3 fruit fly cellular contexts compared by ENCODE assay signal in genomic region chr2L:1425799-1426357, dm6.
TF ChIP-seq lines count a peak whose summit lies in the region.

No protein-coding gene starts in this region.

- TF ChIP-seq CTCF in whole organism, embryonic (GFP tag; optimal IDR thresholded peaks at IDR 0.05; lab: Kevin White, UChicago): no peak

TF ChIP-seq in whole organism, adult, 20 proteins besides CTCF, POLR2A, EP300 and RAD21:
- no peak for TF ChIP-seq CG14711 (tag; optimal IDR thresholded peaks at IDR 0.05; lab: Kevin White, UChicago)
- TF ChIP-seq Crg-1 (GFP tag; optimal IDR thresholded peaks at IDR 0.05; lab: Kevin White, UChicago): no peak
- TF ChIP-seq kay (GFP tag; lab: Kevin White, UChicago; ENCODE audit: borderline replicate concordance): peak; percentile 63
- TF ChIP-seq bab1 (GFP tag; optimal IDR thresholded peaks at IDR 0.05; lab: Kevin White, UChicago): no peak
- no peak for TF ChIP-seq tj (GFP tag; optimal IDR thresholded peaks at IDR 0.05; lab: Kevin White, UChicago)
- no peak for TF ChIP-seq Clk (GFP tag; optimal IDR thresholded peaks at IDR 0.05; lab: Kevin White, UChicago)

TF ChIP-seq in whole organism, embryonic, 481 proteins besides CTCF, POLR2A, EP300 and RAD21:
- TF ChIP-seq Aef1 (GFP tag; IDR thresholded peaks at IDR 0.05; lab: Robert Waterston, UW): no peak
- peak; percentile 64 for TF ChIP-seq cad (GFP tag; optimal IDR thresholded peaks at IDR 0.05; lab: Kevin White, UChicago)
- TF ChIP-seq CG7745 (tag; optimal IDR thresholded peaks at IDR 0.05; lab: Kevin White, UChicago): peak; percentile 68
- TF ChIP-seq Med (GFP tag; lab: Kevin White, UChicago): peak; percentile 23
- no peak for TF ChIP-seq CG42726 (GFP tag; IDR thresholded peaks at IDR 0.05; lab: Robert Waterston, UW; ENCODE audit: partially characterized antibody)
- no peak for TF ChIP-seq rib (GFP tag; IDR thresholded peaks at IDR 0.05; lab: Robert Waterston, UW)
- TF ChIP-seq BtbVII (GFP tag; optimal IDR thresholded peaks at IDR 0.05; lab: Kevin White, UChicago): no peak
- TF ChIP-seq CG10431 (GFP tag; optimal IDR thresholded peaks at IDR 0.05; lab: Kevin White, UChicago): no peak
- TF ChIP-seq gsb-n (tag; optimal IDR thresholded peaks at IDR 0.05; lab: Kevin White, UChicago): peak; percentile 37
- no peak for TF ChIP-seq E2f2 (GFP tag; IDR thresholded peaks at IDR 0.05; lab: Robert Waterston, UW)
- TF ChIP-seq ro (GFP tag; IDR thresholded peaks at IDR 0.05; lab: Robert Waterston, UW): no peak
- no peak for TF ChIP-seq ranshi (GFP tag; IDR thresholded peaks at IDR 0.05; lab: Robert Waterston, UW)
- TF ChIP-seq CG15479 (GFP tag; optimal IDR thresholded peaks at IDR 0.05; lab: Kevin White, UChicago): peak; percentile 73
- TF ChIP-seq Tbp (GFP tag; optimal IDR thresholded peaks at IDR 0.05; lab: Kevin White, UChicago): no peak
- TF ChIP-seq tup (GFP tag; optimal IDR thresholded peaks at IDR 0.05; lab: Kevin White, UChicago): no peak
- no peak for TF ChIP-seq Asciz (GFP tag; optimal IDR thresholded peaks at IDR 0.05; lab: Kevin White, UChicago)
- TF ChIP-seq CG8765 (GFP tag; IDR thresholded peaks at IDR 0.05; lab: Robert Waterston, UW): no peak
- peak; percentile 15 for TF ChIP-seq zen (tag; optimal IDR thresholded peaks at IDR 0.05; lab: Kevin White, UChicago)
- TF ChIP-seq CG2678 (tag; optimal IDR thresholded peaks at IDR 0.05; lab: Kevin White, UChicago): no peak
- peak; percentile 45 for TF ChIP-seq cg (GFP tag; optimal IDR thresholded peaks at IDR 0.05; lab: Kevin White, UChicago)
- TF ChIP-seq CG9797 (GFP tag; optimal IDR thresholded peaks at IDR 0.05; lab: Kevin White, UChicago): no peak
- no peak for TF ChIP-seq run (tag; optimal IDR thresholded peaks at IDR 0.05; lab: Kevin White, UChicago)
- no peak for TF ChIP-seq CG11247 (GFP tag; IDR thresholded peaks at IDR 0.05; lab: Robert Waterston, UW)
- no peak for TF ChIP-seq p53 (GFP tag; optimal IDR thresholded peaks at IDR 0.05; lab: Kevin White, UChicago)
- no peak for TF ChIP-seq h (optimal IDR thresholded peaks at IDR 0.05; lab: Kevin White, UChicago)
- no peak for TF ChIP-seq CG11504 (tag; optimal IDR thresholded peaks at IDR 0.05; lab: Kevin White, UChicago)

TF ChIP-seq in whole organism, prepupa, 60 proteins besides CTCF, POLR2A, EP300 and RAD21:
- peak; percentile 94 for TF ChIP-seq svp (GFP tag; lab: Kevin White, UChicago)
- no peak for TF ChIP-seq CG8119 (GFP tag; IDR thresholded peaks at IDR 0.05; lab: Robert Waterston, UW)
